Worm (Caenorhabditis elegans): ENCODE results near the gene F48G7.7.

The F48G7.7 gene

DNA sequence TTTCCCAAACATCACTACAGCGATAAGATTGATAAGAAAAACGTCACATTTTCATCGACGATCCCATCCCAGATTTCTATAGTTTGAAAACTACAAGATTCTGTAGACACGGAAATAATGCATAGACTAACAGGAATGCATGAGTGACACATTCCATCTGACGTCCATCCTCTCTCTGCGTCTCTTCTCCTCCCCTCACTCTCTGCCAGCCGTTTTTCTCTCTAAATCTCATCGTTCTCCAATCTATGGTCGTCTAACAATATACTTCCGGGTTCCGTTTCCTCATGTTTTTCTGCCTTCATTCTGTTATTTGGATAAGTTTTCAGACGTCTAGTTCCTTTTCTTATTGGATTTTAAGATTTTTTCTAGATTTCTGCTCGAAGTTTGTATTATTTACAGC, 7.2 kb downstream of the F48G7.7 start, which contains the start of gene F48G7.4:
TSS of gene F48G7.4 (plus strand) at position 400 of the 400 bp plus-strand sequence.
- TF ChIP-seq zim-3 (tag; optimal IDR thresholded peaks at IDR 0.05) = no peak
- TF ChIP-seq rpc-1 (optimal IDR thresholded peaks at IDR 0.05) = no peak
- TF ChIP-seq rpc-1 (tag; optimal IDR thresholded peaks at IDR 0.05) = no peak
- TF ChIP-seq ceh-27 (GFP tag; optimal IDR thresholded peaks at IDR 0.05) = peak; percentile 41
- no peak for TF ChIP-seq attf-3 (GFP tag; conservative IDR thresholded peaks at IDR 0.05)
- TF ChIP-seq dox-1 (GFP tag; IDR thresholded peaks at IDR 0.05) = peak; percentile 54
- TF ChIP-seq lin-54 (GFP tag; optimal IDR thresholded peaks at IDR 0.05) = no peak
- TF ChIP-seq attf-5 (GFP tag; optimal IDR thresholded peaks at IDR 0.05) = no peak
- TF ChIP-seq tbx-9 (tag; optimal IDR thresholded peaks at IDR 0.05; ENCODE audit: borderline replicate concordance) = no peak
- peak; percentile 54 for TF ChIP-seq K12H6.12 (tag; optimal IDR thresholded peaks at IDR 0.05)
- TF ChIP-seq him-1 (tag; optimal IDR thresholded peaks at IDR 0.05) = no peak
- TF ChIP-seq ztf-3 (GFP tag; optimal IDR thresholded peaks at IDR 0.05) = no peak
- no peak for TF ChIP-seq mel-28 (tag; optimal IDR thresholded peaks at IDR 0.05; ENCODE audit: borderline replicate concordance)
- TF ChIP-seq dpl-1 (GFP tag; optimal IDR thresholded peaks at IDR 0.05) = no peak
- TF ChIP-seq nhr-27 (tag; optimal IDR thresholded peaks at IDR 0.05) = no peak
- TF ChIP-seq repo-1 (tag; optimal IDR thresholded peaks at IDR 0.05) = no peak
- TF ChIP-seq atf-7 (tag; optimal IDR thresholded peaks at IDR 0.05) = no peak
- no peak for TF ChIP-seq hlh-12 (tag; optimal IDR thresholded peaks at IDR 0.05)
- TF ChIP-seq ceh-40 (GFP tag; IDR thresholded peaks at IDR 0.05) = no peak
- TF ChIP-seq ZK185.1 (tag; optimal IDR thresholded peaks at IDR 0.05; ENCODE audit: poor library complexity, severe bottlenecking) = no peak
- TF ChIP-seq attf-6 (GFP tag; IDR thresholded peaks at IDR 0.05) = no peak
- TF ChIP-seq hsf-1 (GFP tag; IDR thresholded peaks at IDR 0.05) = no peak
- no peak for TF ChIP-seq ceh-79 (tag; optimal IDR thresholded peaks at IDR 0.05)
- TF ChIP-seq C06A6.2 (GFP tag; conservative IDR thresholded peaks at IDR 0.05) = no peak
- no peak for TF ChIP-seq sea-2 (GFP tag; IDR thresholded peaks at IDR 0.05)
- TF ChIP-seq B0019.2 (GFP tag; conservative IDR thresholded peaks at IDR 0.05) = no peak
- TF ChIP-seq Y56A3A.18 (GFP tag; IDR thresholded peaks at IDR 0.05) = no peak
- no peak for TF ChIP-seq sptf-2 (GFP tag; optimal IDR thresholded peaks at IDR 0.05)
- TF ChIP-seq nhr-179 (tag; optimal IDR thresholded peaks at IDR 0.05) = no peak
- no peak for TF ChIP-seq ceh-100 (GFP tag; IDR thresholded peaks at IDR 0.05)
- no peak for TF ChIP-seq ztf-22 (GFP tag; optimal IDR thresholded peaks at IDR 0.05)
- peak; percentile 20 for TF ChIP-seq nhr-80 (tag; optimal IDR thresholded peaks at IDR 0.05)
- TF ChIP-seq fkh-3 (tag; optimal IDR thresholded peaks at IDR 0.05) = no peak
- TF ChIP-seq snpc-4 (GFP tag; optimal IDR thresholded peaks at IDR 0.05) = no peak
- TF ChIP-seq snpc-4 (tag; optimal IDR thresholded peaks at IDR 0.05) = peak in 1 of 4 experiments; percentile 54
- no peak for TF ChIP-seq ztf-26 (tag; optimal IDR thresholded peaks at IDR 0.05)
- no peak for TF ChIP-seq T07F8.4 (tag; optimal IDR thresholded peaks at IDR 0.05)
- peak; percentile 89 for TF ChIP-seq hmg-1.2 (GFP tag; IDR thresholded peaks at IDR 0.05)

- no peak for TF ChIP-seq lin-26 (GFP tag; IDR thresholded peaks at IDR 0.05)
Observed at ce11 chrV:617917-618316, 8.3 kb downstream of the F48G7.7 start.

DNA sequence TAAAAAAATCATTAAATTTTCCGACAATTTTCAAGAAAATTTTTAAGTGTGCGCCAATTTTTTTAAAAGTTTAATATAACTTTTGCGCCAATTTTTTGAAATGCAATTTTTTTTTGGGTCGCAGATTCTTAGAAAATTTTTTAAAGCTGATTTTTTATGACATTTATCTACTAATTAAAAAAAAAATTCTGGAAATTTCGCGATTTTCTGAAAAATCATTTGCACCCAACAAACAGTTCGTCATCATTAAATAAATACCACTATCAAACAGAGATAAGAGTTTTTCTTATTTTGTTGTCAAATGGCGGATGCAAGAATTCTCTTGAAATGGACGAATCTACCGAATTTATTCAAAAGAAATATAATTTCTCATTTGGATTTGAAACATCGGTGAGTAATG, 10.9 kb downstream of the F48G7.7 start, which contains the start of gene F48G7.13:
TSS of gene F48G7.13 (plus strand) at position 301 of the 400 bp plus-strand sequence.
- TF ChIP-seq bed-1 (GFP tag; IDR thresholded peaks at IDR 0.05) (no peak), nhr-90 (tag; optimal IDR thresholded peaks at IDR 0.05) (no peak), B0019.2 (GFP tag; conservative IDR thresholded peaks at IDR 0.05) (no peak), tbx-9 (tag; optimal IDR thresholded peaks at IDR 0.05; ENCODE audit: borderline replicate concordance) (no peak), lin-40 (tag; optimal IDR thresholded peaks at IDR 0.05) (no peak), ztf-26 (tag; optimal IDR thresholded peaks at IDR 0.05) (no peak), gei-17 (GFP tag; optimal IDR thresholded peaks at IDR 0.05) (no peak), lsy-27 (tag; optimal IDR thresholded peaks at IDR 0.05; ENCODE audit: borderline replicate concordance, insufficient read depth) (no peak), hlh-12 (tag; optimal IDR thresholded peaks at IDR 0.05) (no peak), ets-4 (GFP tag; optimal IDR thresholded peaks at IDR 0.05) (no peak), snpc-3.4 (tag; optimal IDR thresholded peaks at IDR 0.05) (no peak), tlf-1 (GFP tag; optimal IDR thresholded peaks at IDR 0.05) (no peak), lin-54 (GFP tag; optimal IDR thresholded peaks at IDR 0.05) (no peak), F37B4.10 (GFP tag; IDR thresholded peaks at IDR 0.05) (no peak), K12H6.12 (tag; optimal IDR thresholded peaks at IDR 0.05) (no peak)

Measured in whole organism, young adult.